Fruit fly (Drosophila melanogaster): Measurements from ENCODE around the gene CG43084.
A peak's percentile ranks its signal among the peaks of the same experiment; 100 is the strongest.

CG43084 gene

DNA sequence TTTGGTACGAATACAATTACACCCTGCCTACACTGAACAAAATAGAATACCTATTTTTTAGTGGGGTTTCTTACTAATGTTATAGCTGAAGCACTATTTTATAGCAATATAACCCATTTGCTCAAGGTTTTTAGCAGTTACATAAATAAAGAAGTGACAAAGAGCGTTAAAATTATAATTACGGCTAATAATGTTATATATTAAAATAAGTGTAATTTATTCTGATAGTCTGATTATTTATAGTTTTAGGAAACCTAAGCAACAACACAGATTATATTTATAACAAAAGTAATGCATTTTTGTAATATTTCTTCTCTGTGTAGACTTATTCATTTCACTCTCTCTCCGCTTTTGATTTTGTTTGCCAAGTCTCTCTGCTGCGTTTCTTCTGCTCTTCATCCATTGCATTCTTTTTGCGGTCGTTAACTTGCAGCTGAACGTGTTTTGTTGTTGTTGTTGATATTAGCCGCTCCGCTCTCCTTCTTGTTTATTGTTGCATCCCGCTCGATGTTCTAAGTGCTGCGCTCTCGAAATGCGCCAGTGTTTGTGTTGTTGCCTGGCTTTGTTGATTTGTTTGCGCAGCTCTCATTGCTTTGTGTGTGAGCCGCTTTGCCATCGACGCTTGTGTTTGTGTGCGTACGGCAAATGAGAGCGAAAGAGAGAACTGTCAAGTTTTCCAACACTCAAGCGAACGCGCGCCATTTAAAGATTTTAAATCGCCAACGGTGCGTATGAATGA, 24.8 kb upstream of the CG43084 start (continued):
- TF ChIP-seq CG15011 (GFP tag; optimal IDR thresholded peaks at IDR 0.05): peak; percentile 88
- TF ChIP-seq Kr (GFP tag; optimal IDR thresholded peaks at IDR 0.05): no peak
- TF ChIP-seq grau (tag; optimal IDR thresholded peaks at IDR 0.05): peak; percentile 94
- TF ChIP-seq sim (GFP tag; IDR thresholded peaks at IDR 0.05): peak; percentile 69; the same call in 1 of the 2 replicates
- TF ChIP-seq eve (GFP tag; optimal IDR thresholded peaks at IDR 0.05): peak in 1 of 2 experiments; percentile 92
- peak; percentile 93 for TF ChIP-seq lmd (GFP tag; IDR thresholded peaks at IDR 0.05)
- no peak for TF ChIP-seq MESR4 (GFP tag; optimal IDR thresholded peaks at IDR 0.05)
- peak; percentile 22 for TF ChIP-seq CG9609 (GFP tag; optimal IDR thresholded peaks at IDR 0.05)
- peak; percentile 87 for TF ChIP-seq CG18619 (GFP tag; optimal IDR thresholded peaks at IDR 0.05)
- no peak for TF ChIP-seq CG10321 (GFP tag; IDR thresholded peaks at IDR 0.05)
- TF ChIP-seq CG8290 (GFP tag; optimal IDR thresholded peaks at IDR 0.05): peak; percentile 70
- peak in 1 of 2 experiments; percentile 28 for TF ChIP-seq CG8290 (tag; optimal IDR thresholded peaks at IDR 0.05)
- TF ChIP-seq nom (GFP tag; optimal IDR thresholded peaks at IDR 0.05): peak; percentile 64
- TF ChIP-seq otp (GFP tag; IDR thresholded peaks at IDR 0.05): peak; percentile 21; the same call in 1 of the 3 replicates
- TF ChIP-seq CG4730 (GFP tag; IDR thresholded peaks at IDR 0.05): peak; percentile 78
- peak; percentile 59 for TF ChIP-seq sd (tag; optimal IDR thresholded peaks at IDR 0.05)
- no peak for TF ChIP-seq sna (GFP tag; IDR thresholded peaks at IDR 0.05; ENCODE audit: partially characterized antibody)
- TF ChIP-seq Awh (GFP tag; IDR thresholded peaks at IDR 0.05): peak; percentile 42; the same call in 1 of the 2 replicates
- TF ChIP-seq Dll (GFP tag; IDR thresholded peaks at IDR 0.05; ENCODE audit: partially characterized antibody): no peak
- peak; percentile 55 for TF ChIP-seq mam (GFP tag; optimal IDR thresholded peaks at IDR 0.05)
- TF ChIP-seq dan (GFP tag; IDR thresholded peaks at IDR 0.05): no peak
- peak; percentile 90 for TF ChIP-seq E2f2 (GFP tag; IDR thresholded peaks at IDR 0.05)
- TF ChIP-seq CG9817 (tag; optimal IDR thresholded peaks at IDR 0.05): peak; percentile 90
- TF ChIP-seq Sry-β (GFP tag; optimal IDR thresholded peaks at IDR 0.05): peak; percentile 44
- TF ChIP-seq Mrtf (GFP tag; IDR thresholded peaks at IDR 0.05): peak; percentile 66; the same call in 1 of the 3 replicates
- TF ChIP-seq fru (optimal IDR thresholded peaks at IDR 0.05): no peak
- peak in 1 of 3 experiments; percentile 74 for TF ChIP-seq Stat92E (GFP tag; optimal IDR thresholded peaks at IDR 0.05)
- TF ChIP-seq Mes4 (GFP tag; optimal IDR thresholded peaks at IDR 0.05): no peak
- peak; percentile 65 for TF ChIP-seq HLHmδ (GFP tag; optimal IDR thresholded peaks at IDR 0.05)
- TF ChIP-seq CG31441 (GFP tag; IDR thresholded peaks at IDR 0.05): peak; percentile 96
- peak; percentile 80; the same call in 2 of the 3 replicates for TF ChIP-seq CG11093 (GFP tag; IDR thresholded peaks at IDR 0.05)
- TF ChIP-seq CG15269 (tag; optimal IDR thresholded peaks at IDR 0.05): peak; percentile 92
- no peak for TF ChIP-seq dm (GFP tag; optimal IDR thresholded peaks at IDR 0.05)
- peak; percentile 66 for TF ChIP-seq Oaz (GFP tag; IDR thresholded peaks at IDR 0.05)
- TF ChIP-seq pan (optimal IDR thresholded peaks at IDR 0.05): no peak
- TF ChIP-seq pan (GFP tag; optimal IDR thresholded peaks at IDR 0.05 in 1 of 2, IDR thresholded peaks at IDR 0.05 in 1 of 2): peak in 1 of 2 experiments; percentile 83
- TF ChIP-seq pros (GFP tag; optimal IDR thresholded peaks at IDR 0.05): no peak
- peak; percentile 78 for TF ChIP-seq ranshi (GFP tag; IDR thresholded peaks at IDR 0.05)
- no peak for TF ChIP-seq CG4282 (GFP tag; optimal IDR thresholded peaks at IDR 0.05)
- no peak for TF ChIP-seq inv (GFP tag; IDR thresholded peaks at IDR 0.05; ENCODE audit: partially characterized antibody)
- TF ChIP-seq gro (GFP tag; optimal IDR thresholded peaks at IDR 0.05): peak; percentile 16
- TF ChIP-seq NfI (GFP tag; optimal IDR thresholded peaks at IDR 0.05): peak; percentile 85
- peak; percentile 69 for TF ChIP-seq CG30020 (tag; optimal IDR thresholded peaks at IDR 0.05)
- peak; percentile 84 for TF ChIP-seq odd (GFP tag; optimal IDR thresholded peaks at IDR 0.05)
- TF ChIP-seq TFAM (GFP tag; optimal IDR thresholded peaks at IDR 0.05): peak; percentile 42
- no peak for TF ChIP-seq br (optimal IDR thresholded peaks at IDR 0.05)
- peak; percentile 57; the same call in 1 of the 3 replicates for TF ChIP-seq so (GFP tag; IDR thresholded peaks at IDR 0.05)
- peak; percentile 97 for TF ChIP-seq phol (tag; optimal IDR thresholded peaks at IDR 0.05)
- no peak for TF ChIP-seq Dfd (GFP tag; optimal IDR thresholded peaks at IDR 0.05)
- TF ChIP-seq CG2678 (tag; optimal IDR thresholded peaks at IDR 0.05): peak; percentile 97

Data from whole organism, embryonic.